Fruit fly (Drosophila melanogaster): ENCODE data around the gene noi.

DNA sequence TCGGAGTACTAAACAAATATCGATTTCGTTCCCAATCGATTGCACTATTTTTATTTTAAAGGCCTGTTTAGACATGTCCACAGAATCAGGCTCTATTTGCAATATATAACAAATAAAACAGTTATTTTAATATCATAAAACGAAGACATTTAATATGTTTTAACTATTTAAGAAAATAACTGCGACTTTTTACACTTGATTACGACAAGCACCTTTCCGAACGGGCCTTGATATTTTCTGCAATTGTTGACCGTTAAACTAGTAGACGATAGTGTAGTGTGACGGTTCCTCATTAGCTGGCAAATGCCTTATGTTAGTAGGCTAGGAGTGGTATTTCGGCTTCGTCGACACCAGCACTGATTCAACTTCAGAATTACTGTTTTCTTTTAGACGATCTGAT is 22.7 kb downstream of the noi start, which contains the start of the genes CG2931 and Rheb:
- TF ChIP-seq CG12768 (GFP tag; optimal IDR thresholded peaks at IDR 0.05): peak; percentile 44
- TF ChIP-seq CG14711 (tag; optimal IDR thresholded peaks at IDR 0.05): peak; percentile 65
- peak; percentile 13 for TF ChIP-seq cic (GFP tag; optimal IDR thresholded peaks at IDR 0.05)
